Fruit fly (Drosophila melanogaster) whole organism, adult: ENCODE results near the gene Fas3.

Source experiments
- CG11617 ChIP-seq: fragments of 200-800 bp; sonication (Bioruptor generic); optimal IDR thresholded peaks from 2 replicates; lab custom pipeline; 2017; ENCODE audit warnings: mild to moderate bottlenecking, missing biosample characterization, missing genetic modification reagents, missing genetic modification characterization
- CG14711 ChIP-seq: fragments of 200-800 bp; sonication (Bioruptor generic); optimal IDR thresholded peaks from 2 replicates; lab custom pipeline; 2018; ENCODE audit warnings: missing biosample characterization, mild to moderate bottlenecking, missing genetic modification characterization, moderate library complexity
- CG33017 ChIP-seq: fragments of 200-800 bp; sonication (Bioruptor generic); optimal IDR thresholded peaks from 2 replicates; lab custom pipeline; 2018; ENCODE audit warnings: missing biosample characterization, mild to moderate bottlenecking, missing genetic modification characterization, moderate library complexity
- CG5204 ChIP-seq: fragments of 200-800 bp; sonication (Bioruptor generic); optimal IDR thresholded peaks from 2 replicates; lab custom pipeline; 2016; ENCODE audit warnings: missing biosample characterization, missing genetic modification characterization
- Crg-1 ChIP-seq: fragments of 200-800 bp; sonication (Bioruptor generic); optimal IDR thresholded peaks from 2 replicates; lab custom pipeline; 2016; ENCODE audit warnings: missing biosample characterization, missing genetic modification characterization
- Mnt ChIP-seq: fragments of 200-800 bp; sonication (Bioruptor generic); optimal IDR thresholded peaks from 2 replicates; lab custom pipeline; 2016; ENCODE audit warnings: missing biosample characterization, mild to moderate bottlenecking, missing genetic modification characterization
- bab1 ChIP-seq: fragments of 200-800 bp; sonication (Bioruptor generic); optimal IDR thresholded peaks from 3 replicates; lab custom pipeline; 2019; ENCODE audit warnings: missing biosample characterization, mild to moderate bottlenecking, missing genetic modification characterization, moderate library complexity
- cic ChIP-seq: fragments of 200-800 bp; sonication (Bioruptor generic); optimal IDR thresholded peaks from 2 replicates; lab custom pipeline; 2017; ENCODE audit warnings: missing biosample characterization, mild to moderate bottlenecking, missing genetic modification characterization, moderate library complexity
- cnc ChIP-seq, 2 experiments: fragments of >200 bp; optimal IDR thresholded peaks; 2 replicates each; lab custom pipeline; 2017
- ovo ChIP-seq: fragments of 200-800 bp; sonication (Bioruptor generic); optimal IDR thresholded peaks from 2 replicates; lab custom pipeline; 2016; ENCODE audit warnings: missing biosample characterization, missing genetic modification characterization
- toe ChIP-seq: fragments of 200-800 bp; sonication (Bioruptor generic); optimal IDR thresholded peaks from 2 replicates; lab custom pipeline; 2016; ENCODE audit warnings: missing biosample characterization, missing genetic modification characterization

DNA sequence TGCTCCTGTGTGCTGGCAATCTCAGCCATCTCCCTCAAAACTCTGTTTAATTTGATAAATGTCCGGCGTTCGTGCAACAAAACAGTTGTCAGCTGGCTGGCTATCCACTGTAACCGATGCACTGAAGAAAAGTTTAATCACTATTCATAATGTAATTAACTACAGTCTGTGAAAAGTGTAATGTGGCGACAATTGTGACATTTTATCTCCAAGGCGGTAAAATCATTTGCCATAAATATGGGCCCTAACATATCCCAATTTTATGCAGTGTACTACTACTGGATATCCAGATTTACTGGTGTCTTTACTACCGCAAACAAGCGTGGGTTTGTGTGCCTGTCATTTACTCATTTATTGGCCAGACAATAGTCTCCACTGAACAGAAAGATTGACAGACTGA, 8.8 kb downstream of the Fas3 start:
- TF ChIP-seq CG11617 (no peak), toe (GFP tag; lab: Kevin White, UChicago) (no peak), CG33017 (no peak), CG5204 (no peak), ovo (no peak), cic (no peak), bab1 (no peak), Crg-1 (GFP tag; lab: Kevin White, UChicago) (no peak), cnc (optimal IDR thresholded peaks at IDR 0.05; lab: Kevin White, UChicago) (no peak), CG14711 (no peak), Mnt (no peak)
